Worm (Caenorhabditis elegans) whole organism, early embryonic: ENCODE results near the gene R02F11.3.

Experiments
- B0310.2 ChIP-seq: sonication (generic microtip); optimal IDR thresholded peaks from 2 replicates; lab custom pipeline; 2016; ENCODE audit warnings: mild to moderate bottlenecking, missing genetic modification characterization, missing compliant biosample characterization
- F13C5.2 ChIP-seq: sonication (generic microtip); optimal IDR thresholded peaks from 2 replicates; lab custom pipeline; 2017; ENCODE audit warnings: mild to moderate bottlenecking, missing genetic modification characterization, inconsistent platforms, missing compliant biosample characterization
- aly-1 ChIP-seq: sonication (generic microtip); optimal IDR thresholded peaks from 2 replicates; lab custom pipeline; 2016; ENCODE audit warnings: missing genetic modification characterization, missing compliant biosample characterization
- ama-1 ChIP-seq: fragments of 150-350 bp; optimal IDR thresholded peaks from 2 replicates; lab custom pipeline; 2014
- ceh-13 ChIP-seq: fragments of 200-800 bp; sonication (Bioruptor generic); optimal IDR thresholded peaks from 2 replicates; lab custom pipeline; 2018; ENCODE audit warnings: mild to moderate bottlenecking, missing genetic modification characterization, missing compliant biosample characterization
- ceh-36 ChIP-seq: sonication (generic microtip); optimal IDR thresholded peaks from 2 replicates; lab custom pipeline; 2016; ENCODE audit warnings: missing genetic modification characterization, inconsistent platforms, missing compliant biosample characterization
- ets-7 ChIP-seq: sonication (generic microtip); optimal IDR thresholded peaks from 2 replicates; lab custom pipeline; 2016; ENCODE audit warnings: missing genotype, missing genetic modification characterization, missing compliant biosample characterization
- flt-1 ChIP-seq: fragments of 200-800 bp; sonication (Bioruptor generic); IDR thresholded peaks from 2 replicates; pipeline ENCODE4 v1.3.6; 2022; ENCODE audit warnings: missing genetic modification characterization, missing compliant biosample characterization
- hmbx-1 ChIP-seq: sonication (generic microtip); optimal IDR thresholded peaks from 2 replicates; lab custom pipeline; 2016; ENCODE audit warnings: mild to moderate bottlenecking, missing genetic modification characterization, missing compliant biosample characterization
- hmg-4 ChIP-seq: fragments of 200-800 bp; sonication (Bioruptor generic); optimal IDR thresholded peaks from 2 replicates; lab custom pipeline; 2018; ENCODE audit warnings: mild to moderate bottlenecking, missing genetic modification characterization, missing compliant biosample characterization
- hnd-1 ChIP-seq: sonication (generic microtip); optimal IDR thresholded peaks from 2 replicates; lab custom pipeline; 2016; ENCODE audit warnings: missing genetic modification characterization, missing compliant biosample characterization
- pes-1 ChIP-seq: fragments of 200-800 bp; sonication (Bioruptor generic); IDR thresholded peaks from 2 replicates; pipeline ENCODE4 v1.3.6; 2022; ENCODE audit warnings: missing genetic modification reagents, missing genetic modification characterization, missing compliant biosample characterization
- scrt-1 ChIP-seq: fragments of 200-800 bp; sonication (Bioruptor generic); IDR thresholded peaks from 2 replicates; pipeline ENCODE4 v1.3.6; 2022; ENCODE audit warnings: missing genetic modification characterization, missing compliant biosample characterization
- sea-1 ChIP-seq: fragments of 200-800 bp; sonication (Bioruptor generic); conservative IDR thresholded peaks from 2 replicates; pipeline ENCODE4 v1.3.6; 2022; ENCODE audit warnings: missing genetic modification characterization, missing compliant biosample characterization
- tbx-11 ChIP-seq: fragments of 200-800 bp; sonication (Bioruptor generic); IDR thresholded peaks from 2 replicates; pipeline ENCODE4 v1.3.6; 2022; ENCODE audit warnings: missing genetic modification characterization, missing compliant biosample characterization
- tbx-37 ChIP-seq: fragments of 200-800 bp; sonication (Bioruptor generic); conservative IDR thresholded peaks from 2 replicates; pipeline ENCODE4 v1.3.6; 2022; ENCODE audit warnings: missing genetic modification reagents, missing genetic modification characterization, missing compliant biosample characterization
- tra-4 ChIP-seq: sonication (generic microtip); optimal IDR thresholded peaks from 2 replicates; lab custom pipeline; 2017; ENCODE audit warnings: missing genetic modification characterization, missing compliant biosample characterization

Gene R02F11.3

DNA sequence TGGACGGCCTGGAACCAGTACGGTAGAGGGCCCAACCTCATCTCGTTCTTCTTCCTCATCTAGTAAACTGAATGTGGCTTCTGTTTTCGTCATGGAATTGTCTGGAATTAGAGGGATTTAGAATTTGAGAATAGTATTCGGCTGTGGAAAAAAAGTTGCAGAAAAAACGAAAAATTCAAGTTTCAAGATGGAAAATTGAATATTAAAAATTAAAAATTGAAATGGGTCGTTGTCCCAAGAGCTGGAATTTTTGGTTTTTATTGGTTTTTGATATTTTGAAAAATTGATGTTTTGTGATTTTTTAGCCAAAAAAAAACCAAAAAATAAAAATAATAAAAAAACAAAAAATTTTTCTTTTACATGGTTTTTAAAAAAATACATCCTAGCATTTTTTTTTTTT is at the start of gene R02F11.3:
Gene R02F11.3 (minus strand): TSS at position 101 of the 400 bp plus-strand sequence.
- TF ChIP-seq ceh-36 (tag; lab: Kevin White, UChicago) (no peak), hmg-4 (no peak), pes-1 (GFP tag; lab: Robert Waterston, UW) (no peak), ceh-13 (GFP tag; lab: Kevin White, UChicago) (no peak), F13C5.2 (no peak), scrt-1 (no peak), flt-1 (no peak), hmbx-1 (tag; lab: Kevin White, UChicago) (no peak), tbx-37 (GFP tag; lab: Robert Waterston, UW) (no peak), aly-1 (tag; lab: Kevin White, UChicago) (no peak), ets-7 (no peak), tbx-11 (GFP tag; lab: Robert Waterston, UW) (no peak), sea-1 (GFP tag; lab: Robert Waterston, UW) (no peak), B0310.2 (tag; lab: Kevin White, UChicago) (no peak), hnd-1 (no peak), ama-1 (lab: Kevin White, UChicago) (no peak)

DNA sequence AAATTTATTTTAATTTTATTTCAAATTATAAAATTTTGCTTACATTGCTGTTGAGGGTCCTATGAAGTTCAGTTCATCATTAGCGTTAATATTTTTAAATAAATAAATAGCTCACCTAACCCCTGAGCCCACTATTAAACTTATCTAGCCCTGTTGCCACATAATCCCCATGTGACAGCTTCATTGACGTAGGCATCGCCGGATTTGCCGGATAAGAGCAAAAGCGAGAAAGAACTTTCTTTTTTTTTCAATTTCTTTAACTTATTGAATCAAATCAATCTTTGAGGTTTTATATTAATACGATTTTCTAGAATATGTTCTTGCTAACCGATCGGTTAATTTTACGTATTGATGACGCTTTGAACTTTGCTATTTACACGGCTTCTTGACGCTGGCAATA is 46.2 kb upstream of the R02F11.3 start:
- no peak for TF ChIP-seq hmbx-1 (tag; lab: Kevin White, UChicago)
- no peak for TF ChIP-seq aly-1 (tag; lab: Kevin White, UChicago)
- TF ChIP-seq ceh-36 (tag; lab: Kevin White, UChicago), result no peak
- TF ChIP-seq tbx-37 (GFP tag; lab: Robert Waterston, UW), result no peak
- no peak for TF ChIP-seq B0310.2 (tag; lab: Kevin White, UChicago)
- TF ChIP-seq hmg-4, result no peak
- TF ChIP-seq ama-1 (lab: Kevin White, UChicago), result no peak
- TF ChIP-seq pes-1 (GFP tag; lab: Robert Waterston, UW), result no peak
- no peak for TF ChIP-seq scrt-1
- no peak for TF ChIP-seq tra-4 (tag; lab: Kevin White, UChicago)
- no peak for TF ChIP-seq ets-7

DNA sequence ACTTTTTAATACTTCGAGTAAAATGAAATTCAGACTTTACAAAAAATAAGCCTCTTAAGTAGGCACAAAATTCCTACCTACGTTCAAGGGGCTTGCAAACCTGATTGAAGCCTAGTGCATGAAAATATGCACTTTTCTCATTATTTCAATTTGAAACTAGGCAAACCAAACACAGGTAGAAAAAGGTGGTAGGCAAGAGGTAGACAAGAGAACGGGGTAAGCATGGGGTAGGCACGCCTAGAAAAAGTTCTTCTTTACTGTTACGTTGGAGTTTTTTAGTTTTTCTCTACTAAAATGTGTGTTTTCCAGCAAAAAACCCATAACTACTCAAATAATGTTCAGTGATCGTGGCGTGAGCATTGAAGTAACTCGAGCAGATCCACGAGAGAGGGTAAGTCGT is 45.4 kb upstream of the R02F11.3 start, which contains the start of gene nex-4:
Gene nex-4 (plus strand): TSS at position 301 of the 400 bp plus-strand sequence.
- no peak for TF ChIP-seq hmg-4
- no peak for TF ChIP-seq F13C5.2
- TF ChIP-seq aly-1 (tag; lab: Kevin White, UChicago), result no peak
- no peak for TF ChIP-seq ets-7
- no peak for TF ChIP-seq ama-1 (lab: Kevin White, UChicago)
- no peak for TF ChIP-seq hnd-1
- no peak for TF ChIP-seq tra-4 (tag; lab: Kevin White, UChicago)
- TF ChIP-seq ceh-13 (GFP tag; lab: Kevin White, UChicago), result no peak
- no peak for TF ChIP-seq scrt-1
- TF ChIP-seq ceh-36 (tag; lab: Kevin White, UChicago), result no peak
- no peak for TF ChIP-seq hmbx-1 (tag; lab: Kevin White, UChicago)

DNA sequence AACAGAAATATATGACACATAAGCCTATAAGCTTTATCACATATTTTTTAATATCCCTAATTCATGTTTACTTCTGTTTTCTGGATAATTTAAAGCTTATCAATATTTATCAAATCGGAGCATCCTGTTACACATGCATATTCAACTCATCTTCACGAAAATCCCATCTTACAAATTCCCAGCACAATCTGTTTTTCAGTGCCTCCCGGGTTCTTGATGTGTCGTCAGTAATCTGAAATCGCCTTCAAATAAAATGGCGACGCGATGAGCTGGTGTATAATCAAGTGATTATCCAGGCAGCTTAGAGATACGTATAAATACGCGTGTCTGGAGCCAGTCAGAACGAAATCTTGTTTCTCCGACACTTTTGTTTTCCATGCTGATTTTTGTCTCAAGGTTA is 44.7 kb upstream of the R02F11.3 start:
- TF ChIP-seq ets-7 (no peak), ama-1 (lab: Kevin White, UChicago) (no peak), pes-1 (GFP tag; lab: Robert Waterston, UW) (no peak), B0310.2 (tag; lab: Kevin White, UChicago) (no peak), sea-1 (GFP tag; lab: Robert Waterston, UW) (no peak), hnd-1 (no peak), scrt-1 (no peak), F13C5.2 (no peak), flt-1 (no peak), tbx-37 (GFP tag; lab: Robert Waterston, UW) (no peak), ceh-13 (GFP tag; lab: Kevin White, UChicago) (no peak), tbx-11 (GFP tag; lab: Robert Waterston, UW) (no peak), aly-1 (tag; lab: Kevin White, UChicago) (no peak), hmbx-1 (tag; lab: Kevin White, UChicago) (no peak), tra-4 (tag; lab: Kevin White, UChicago) (no peak), hmg-4 (no peak), ceh-36 (tag; lab: Kevin White, UChicago) (no peak)

DNA sequence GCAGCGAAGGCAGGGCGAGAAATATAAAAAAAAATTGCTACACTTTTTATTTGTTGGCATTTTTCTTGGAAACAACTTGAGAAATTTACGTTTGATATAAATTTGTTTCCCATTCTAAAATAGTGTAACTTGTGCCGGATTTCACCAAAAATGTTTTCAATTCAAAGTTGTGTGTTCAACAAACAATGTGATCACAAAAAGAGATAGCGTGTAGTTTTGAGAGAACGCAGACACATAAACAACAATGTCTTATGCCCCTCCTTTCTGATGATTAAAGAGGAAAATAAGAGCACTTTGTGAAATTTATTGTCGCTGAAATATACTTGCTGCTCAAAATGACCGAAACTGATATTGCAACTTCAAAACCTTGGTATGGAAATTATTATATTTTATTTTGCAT is 41.7 kb upstream of the R02F11.3 start, which contains the start of gene abhd-5.1:
Gene abhd-5.1 (plus strand): TSS at position 230 of the 400 bp plus-strand sequence.
- TF ChIP-seq tra-4 (tag; lab: Kevin White, UChicago) (no peak), hmg-4 (no peak), pes-1 (GFP tag; lab: Robert Waterston, UW) (no peak), ceh-36 (tag; lab: Kevin White, UChicago) (no peak), hnd-1 (no peak), F13C5.2 (no peak), ceh-13 (GFP tag; lab: Kevin White, UChicago) (no peak), sea-1 (GFP tag; lab: Robert Waterston, UW) (no peak), B0310.2 (tag; lab: Kevin White, UChicago) (no peak), ets-7 (no peak), scrt-1 (no peak), tbx-11 (GFP tag; lab: Robert Waterston, UW) (no peak), ama-1 (lab: Kevin White, UChicago) (no peak), aly-1 (tag; lab: Kevin White, UChicago) (no peak), hmbx-1 (tag; lab: Kevin White, UChicago) (no peak), tbx-37 (GFP tag; lab: Robert Waterston, UW) (no peak), flt-1 (no peak)

DNA sequence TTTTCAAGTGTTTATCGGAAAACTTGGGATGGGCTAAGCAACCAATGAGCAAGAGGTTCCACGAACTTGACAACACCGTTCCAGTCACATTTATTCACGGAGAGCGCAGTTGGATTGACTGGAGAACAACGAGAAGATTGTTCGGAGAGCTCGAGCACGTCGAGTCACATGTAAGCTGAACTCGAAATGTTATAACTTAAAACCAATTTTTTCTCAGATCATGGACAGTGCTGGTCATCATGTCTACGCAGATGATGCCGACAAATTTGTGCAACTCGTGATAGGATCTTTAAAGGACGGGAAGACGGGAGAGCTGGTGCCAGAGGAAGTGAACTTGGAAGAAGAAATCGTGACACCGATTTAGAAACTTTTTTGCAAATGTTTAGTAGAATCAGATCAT is 40.8 kb upstream of the R02F11.3 start:
- TF ChIP-seq ama-1 (lab: Kevin White, UChicago), result no peak
- TF ChIP-seq B0310.2 (tag; lab: Kevin White, UChicago), result no peak
- TF ChIP-seq hmbx-1 (tag; lab: Kevin White, UChicago), result no peak
- no peak for TF ChIP-seq tbx-37 (GFP tag; lab: Robert Waterston, UW)
- TF ChIP-seq F13C5.2, result no peak
- no peak for TF ChIP-seq ceh-36 (tag; lab: Kevin White, UChicago)
- TF ChIP-seq aly-1 (tag; lab: Kevin White, UChicago), result no peak
- no peak for TF ChIP-seq pes-1 (GFP tag; lab: Robert Waterston, UW)
- TF ChIP-seq ets-7, result no peak
- TF ChIP-seq flt-1, result no peak
- no peak for TF ChIP-seq ceh-13 (GFP tag; lab: Kevin White, UChicago)
- TF ChIP-seq scrt-1, result no peak
- no peak for TF ChIP-seq tbx-11 (GFP tag; lab: Robert Waterston, UW)
- TF ChIP-seq hmg-4, result no peak
- TF ChIP-seq tra-4 (tag; lab: Kevin White, UChicago), result no peak
- TF ChIP-seq hnd-1, result no peak

DNA sequence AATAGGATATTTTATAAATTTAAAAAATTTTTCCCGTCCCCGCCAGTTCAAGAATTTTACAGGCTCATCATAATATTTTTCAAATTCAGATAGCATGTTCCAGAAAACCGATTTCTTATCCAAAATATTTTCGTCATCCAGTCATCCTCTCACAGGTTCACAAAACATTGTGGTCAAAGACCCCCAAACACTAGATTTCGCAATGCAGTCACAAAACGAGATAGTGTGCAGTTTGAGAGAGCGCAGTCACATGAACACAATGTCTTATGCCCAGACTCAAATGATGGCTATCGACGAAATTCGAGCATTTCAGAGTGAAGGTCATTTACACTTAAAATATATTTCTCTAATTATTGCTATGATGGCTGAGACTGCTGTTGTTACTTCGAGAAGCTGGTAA is 38.8 kb upstream of the R02F11.3 start, which contains the start of gene abhd-5.2:
Gene abhd-5.2 (plus strand): TSS at position 95 of the 400 bp plus-strand sequence.
- TF ChIP-seq ceh-13 (GFP tag; lab: Kevin White, UChicago), result no peak
- TF ChIP-seq ceh-36 (tag; lab: Kevin White, UChicago), result no peak
- no peak for TF ChIP-seq flt-1
- TF ChIP-seq aly-1 (tag; lab: Kevin White, UChicago), result no peak
- no peak for TF ChIP-seq tra-4 (tag; lab: Kevin White, UChicago)
- TF ChIP-seq F13C5.2, result no peak
- no peak for TF ChIP-seq tbx-11 (GFP tag; lab: Robert Waterston, UW)
- TF ChIP-seq B0310.2 (tag; lab: Kevin White, UChicago), result no peak
- no peak for TF ChIP-seq tbx-37 (GFP tag; lab: Robert Waterston, UW)
